Fruit fly (Drosophila melanogaster) whole organism, pupa: Measurements from ENCODE around the gene CG4393.

Experiments used
- CG10348 ChIP-seq: fragments of 200-800 bp; sonication (Bioruptor generic); IDR thresholded peaks from 2 replicates; pipeline ENCODE4 v1.3.6; 2022; ENCODE audit warnings: missing biosample characterization, missing genetic modification characterization
- CG15710 ChIP-seq: fragments of 200-800 bp; sonication (Bioruptor generic); optimal IDR thresholded peaks from 2 replicates; lab custom pipeline; 2018; ENCODE audit warnings: missing biosample characterization, mild to moderate bottlenecking, missing genetic modification characterization, moderate library complexity
- CG17806 ChIP-seq: fragments of 200-800 bp; sonication (Bioruptor generic); optimal IDR thresholded peaks from 2 replicates; lab custom pipeline; 2018; ENCODE audit warnings: missing biosample characterization, mild to moderate bottlenecking, missing genetic modification characterization, moderate library complexity
- CG32121 ChIP-seq: fragments of 200-800 bp; sonication (Bioruptor generic); IDR thresholded peaks from 2 replicates; pipeline ENCODE4 v1.3.6; 2022; ENCODE audit warnings: missing biosample characterization, missing genetic modification characterization
- CG4496 ChIP-seq: fragments of 200-800 bp; sonication (Bioruptor generic); IDR thresholded peaks from 3 replicates; pipeline ENCODE4 v1.3.6; 2022; ENCODE audit warnings: missing biosample characterization, missing genetic modification characterization
- CG8159 ChIP-seq: fragments of 200-800 bp; sonication (Bioruptor generic); optimal IDR thresholded peaks from 3 replicates; lab custom pipeline; 2018; ENCODE audit warnings: missing biosample characterization, mild to moderate bottlenecking, missing genetic modification characterization, moderate library complexity
- gl ChIP-seq: fragments of 200-800 bp; sonication (Bioruptor generic); optimal IDR thresholded peaks from 2 replicates; lab custom pipeline; 2018; ENCODE audit warnings: missing biosample characterization, mild to moderate bottlenecking, missing genetic modification characterization
- rn ChIP-seq: fragments of 200-800 bp; sonication (Bioruptor generic); IDR thresholded peaks from 2 replicates; pipeline ENCODE4 v1.3.6; 2022; ENCODE audit warnings: missing biosample characterization, missing genetic modification characterization

DNA sequence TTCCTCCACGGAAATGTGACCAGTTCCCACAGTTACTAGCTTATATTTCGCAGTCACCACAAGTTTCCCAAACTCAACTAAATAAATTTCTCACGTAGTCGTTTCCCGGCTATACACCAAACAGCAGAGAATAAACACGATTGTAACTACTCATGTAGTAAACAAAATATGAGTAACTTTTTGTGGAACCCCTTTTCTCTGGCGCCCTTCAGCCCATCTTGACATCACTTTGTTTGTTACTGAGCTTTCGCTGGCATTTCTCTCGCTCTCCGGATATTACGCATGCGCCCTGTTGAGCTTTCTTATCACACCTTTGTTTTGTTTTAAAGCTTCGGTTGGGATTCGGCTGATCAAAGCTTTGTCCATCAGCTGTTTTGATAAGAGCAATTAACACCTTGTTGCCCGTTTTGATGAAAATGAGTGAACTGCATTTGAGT lies 1.5 kb upstream of the CG4393 start:
- no peak for TF ChIP-seq CG17806 (tag; lab: Kevin White, UChicago)
- no peak for TF ChIP-seq CG8159 (tag; lab: Kevin White, UChicago)
- no peak for TF ChIP-seq gl
- no peak for TF ChIP-seq CG10348 (GFP tag; lab: Robert Waterston, UW)
- TF ChIP-seq rn (GFP tag; lab: Robert Waterston, UW) = no peak
- no peak for TF ChIP-seq CG32121
- TF ChIP-seq CG4496 (GFP tag; lab: Robert Waterston, UW) = no peak
- TF ChIP-seq CG15710 (tag; lab: Kevin White, UChicago) = no peak
